Worm (Caenorhabditis elegans) whole organism, mixed stage, embryonic: ENCODE measurements around the gene ttr-7.
A peak's percentile ranks its signal among the peaks of the same experiment; 100 is the strongest.

Source experiments
- M03D4.4 ChIP-seq: sonication (generic microtip); optimal IDR thresholded peaks from 2 replicates; lab custom pipeline; 2017; ENCODE audit warnings: mild to moderate bottlenecking, missing genetic modification characterization, missing compliant biosample characterization
- bed-3 ChIP-seq: fragments of 200-800 bp; sonication (Bioruptor generic); optimal IDR thresholded peaks from 3 replicates; lab custom pipeline; 2018; ENCODE audit warnings: mild to moderate bottlenecking, missing genetic modification characterization, moderate library complexity, missing compliant biosample characterization
- ceh-39 ChIP-seq: fragments of 150-350 bp; optimal IDR thresholded peaks from 2 replicates; lab custom pipeline; 2014; ENCODE audit warnings: missing biosample characterization, missing genetic modification characterization
- ceh-43 ChIP-seq: fragments of 200-800 bp; sonication (Bioruptor generic); optimal IDR thresholded peaks from 2 replicates; lab custom pipeline; 2018; ENCODE audit warnings: mild to moderate bottlenecking, missing genetic modification characterization, moderate library complexity, missing compliant biosample characterization
- ceh-83 ChIP-seq: fragments of 200-800 bp; sonication (Bioruptor generic); optimal IDR thresholded peaks from 2 replicates; lab custom pipeline; 2018; ENCODE audit warnings: mild to moderate bottlenecking, missing genetic modification characterization, missing compliant biosample characterization
- cnd-1 ChIP-seq: fragments of 200-800 bp; sonication (Bioruptor generic); optimal IDR thresholded peaks from 2 replicates; lab custom pipeline; 2018; ENCODE audit warnings: mild to moderate bottlenecking, missing genetic modification characterization, missing compliant biosample characterization
- drap-1 ChIP-seq: fragments of 200-800 bp; sonication (Bioruptor generic); optimal IDR thresholded peaks from 3 replicates; lab custom pipeline; 2018; ENCODE audit warnings: mild to moderate bottlenecking, missing genetic modification characterization, missing compliant biosample characterization
- elt-3 ChIP-seq: fragments of 150-350 bp; optimal IDR thresholded peaks from 2 replicates; lab custom pipeline; 2014; ENCODE audit warnings: missing biosample characterization, missing genetic modification characterization
- flh-1 ChIP-seq: fragments of 200-800 bp; sonication (Bioruptor generic); optimal IDR thresholded peaks from 2 replicates; lab custom pipeline; 2018; ENCODE audit warnings: mild to moderate bottlenecking, missing genetic modification characterization, moderate library complexity, missing compliant biosample characterization
- ham-2 ChIP-seq: fragments of 200-800 bp; sonication (Bioruptor generic); optimal IDR thresholded peaks from 2 replicates; lab custom pipeline; 2018; ENCODE audit warnings: mild to moderate bottlenecking, missing genetic modification characterization, missing compliant biosample characterization
- hlh-1 ChIP-seq: fragments of 150-350 bp; optimal IDR thresholded peaks from 2 replicates; lab custom pipeline; 2014; ENCODE audit warnings: missing biosample characterization, missing genetic modification reagents, missing genetic modification characterization
- lin-13 ChIP-seq: fragments of 150-350 bp; optimal IDR thresholded peaks from 2 replicates; lab custom pipeline; 2014; ENCODE audit warnings: missing biosample characterization, missing genetic modification characterization
- lin-32 ChIP-seq: fragments of 200-800 bp; sonication (Bioruptor generic); optimal IDR thresholded peaks from 2 replicates; lab custom pipeline; 2018; ENCODE audit warnings: mild to moderate bottlenecking, missing genetic modification characterization, missing compliant biosample characterization
- lsy-2 ChIP-seq: fragments of 150-350 bp; optimal IDR thresholded peaks from 2 replicates; lab custom pipeline; 2014; ENCODE audit warnings: missing biosample characterization, missing genetic modification characterization
- mab-5 ChIP-seq: fragments of 150-350 bp; optimal IDR thresholded peaks from 2 replicates; lab custom pipeline; 2014; ENCODE audit warnings: missing biosample characterization, missing genetic modification characterization
- mls-2 ChIP-seq: sonication (generic microtip); optimal IDR thresholded peaks from 2 replicates; lab custom pipeline; 2016; ENCODE audit warnings: mild to moderate bottlenecking, missing genetic modification characterization, moderate library complexity, missing compliant biosample characterization
- nhr-12 ChIP-seq: fragments of 150-350 bp; optimal IDR thresholded peaks from 2 replicates; lab custom pipeline; 2014; ENCODE audit warnings: missing biosample characterization, missing genetic modification characterization
- nhr-237 ChIP-seq: fragments of 150-350 bp; optimal IDR thresholded peaks from 2 replicates; lab custom pipeline; 2014; ENCODE audit warnings: missing biosample characterization, missing genetic modification characterization
- nhr-28 ChIP-seq: fragments of 150-350 bp; optimal IDR thresholded peaks from 2 replicates; lab custom pipeline; 2014; ENCODE audit warnings: missing biosample characterization, missing genetic modification characterization
- pha-4 ChIP-seq: fragments of 150-350 bp; optimal IDR thresholded peaks from 2 replicates; lab custom pipeline; 2018; ENCODE audit warnings: missing biosample characterization, missing genetic modification reagents, missing genetic modification characterization
- sem-2 ChIP-seq: fragments of 200-800 bp; sonication (Bioruptor generic); optimal IDR thresholded peaks from 2 replicates; lab custom pipeline; 2018; ENCODE audit warnings: mild to moderate bottlenecking, missing genetic modification characterization, missing compliant biosample characterization
- snpc-4 ChIP-seq: fragments of 150-350 bp; optimal IDR thresholded peaks from 2 replicates; lab custom pipeline; 2014; ENCODE audit warnings: missing biosample characterization, missing genetic modification characterization
- unc-39 ChIP-seq: fragments of 150-350 bp; optimal IDR thresholded peaks from 2 replicates; lab custom pipeline; 2014; ENCODE audit warnings: missing biosample characterization, missing genetic modification characterization
- unc-62 ChIP-seq: fragments of 150-350 bp; optimal IDR thresholded peaks from 2 replicates; lab custom pipeline; 2014; ENCODE audit warnings: missing biosample characterization, missing genetic modification reagents, missing genetic modification characterization
- ztf-11 ChIP-seq: fragments of 150-350 bp; optimal IDR thresholded peaks from 2 replicates; lab custom pipeline; 2014; ENCODE audit warnings: missing biosample characterization, missing genetic modification characterization

The ttr-7 gene

ce11 chrIII:649935-650334, 44.1 kb downstream of the ttr-7 start:
- no peak for TF ChIP-seq mab-5 (tag; lab: Kevin White, UChicago)
- no peak for TF ChIP-seq mls-2 (tag; lab: Kevin White, UChicago)

DNA sequence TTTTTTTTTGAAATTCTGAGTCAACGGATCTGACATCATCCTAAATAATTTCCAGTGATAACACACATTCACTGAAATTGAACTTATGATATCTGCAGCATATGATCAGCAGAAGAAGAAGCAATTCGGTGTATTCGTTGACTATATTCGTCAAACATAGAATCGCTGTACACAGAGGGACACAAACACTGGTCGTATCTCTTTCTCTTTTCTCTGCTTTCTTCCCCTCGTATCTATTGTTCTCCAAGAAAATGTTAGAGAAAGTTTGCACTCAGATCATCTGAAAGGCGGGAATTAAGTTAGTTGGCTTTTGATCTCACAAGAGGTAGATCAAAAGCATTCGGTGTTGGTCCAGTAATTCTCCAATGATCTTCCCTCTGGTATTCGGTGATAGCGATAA, 44.7 kb downstream of the ttr-7 start:
- TF ChIP-seq lin-13 (no peak), ceh-43 (GFP tag; lab: Kevin White, UChicago) (no peak), lin-32 (GFP tag; lab: Kevin White, UChicago) (no peak)

DNA sequence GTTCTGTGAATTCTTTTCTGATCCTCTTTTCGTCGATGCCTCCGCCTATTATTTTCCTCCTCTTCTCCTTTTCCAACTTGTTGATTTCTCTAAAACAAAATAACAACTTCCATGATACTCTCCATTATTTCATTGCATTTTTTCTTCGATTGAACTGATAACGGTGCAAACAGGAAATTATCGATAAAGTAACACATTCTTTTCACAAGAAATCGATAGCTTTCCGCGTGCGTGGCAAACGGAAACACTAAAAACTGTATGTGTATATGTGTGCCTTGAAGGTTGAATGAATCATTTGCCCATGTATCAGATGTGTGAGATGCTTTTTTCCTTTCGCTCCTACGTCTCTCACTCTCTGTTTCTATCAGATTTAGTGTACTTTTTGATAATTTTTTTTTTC, 45.8 kb downstream of the ttr-7 start:
- no peak for TF ChIP-seq pha-4
- TF ChIP-seq sem-2 (GFP tag; lab: Kevin White, UChicago) = no peak
- TF ChIP-seq flh-1 (GFP tag; lab: Kevin White, UChicago) = no peak
- TF ChIP-seq hlh-1 = no peak
- TF ChIP-seq nhr-237 = no peak
- TF ChIP-seq snpc-4 = no peak
- no peak for TF ChIP-seq ceh-39
- TF ChIP-seq unc-39 = no peak
- no peak for TF ChIP-seq drap-1
- TF ChIP-seq nhr-28 (tag; lab: Kevin White, UChicago) = no peak
- TF ChIP-seq nhr-12 (tag; lab: Kevin White, UChicago) = no peak
- no peak for TF ChIP-seq lsy-2
- no peak for TF ChIP-seq unc-62 (GFP tag; lab: Kevin White, UChicago)
- no peak for TF ChIP-seq ceh-83 (GFP tag; lab: Kevin White, UChicago)
- TF ChIP-seq lin-32 (GFP tag; lab: Kevin White, UChicago) = no peak
- TF ChIP-seq M03D4.4 (tag; lab: Kevin White, UChicago) = no peak
- no peak for TF ChIP-seq elt-3
- no peak for TF ChIP-seq cnd-1 (tag; lab: Kevin White, UChicago)
- no peak for TF ChIP-seq ztf-11
- TF ChIP-seq lin-13 = no peak

DNA sequence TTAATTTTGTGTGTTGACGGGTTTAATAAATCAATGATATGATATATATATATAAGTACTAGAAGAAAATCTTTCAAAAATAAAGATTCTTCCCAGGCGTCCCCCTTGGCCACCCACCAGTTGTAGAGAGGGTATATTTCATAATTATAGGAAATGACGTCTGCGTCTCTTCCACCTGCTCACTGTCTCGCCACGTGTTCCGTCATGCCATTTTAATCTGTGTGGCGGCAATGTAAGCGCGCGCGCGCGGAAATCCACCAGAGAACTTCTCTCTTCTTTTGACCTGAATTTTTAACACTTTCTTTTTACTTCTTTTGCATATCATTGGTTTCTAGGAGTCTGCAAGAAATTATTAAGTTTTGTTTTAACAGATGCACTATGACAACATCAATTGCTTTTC, 48.6 kb downstream of the ttr-7 start:
- TF ChIP-seq bed-3 (no peak), ham-2 (peak; percentile 54), mls-2 (tag; lab: Kevin White, UChicago) (peak; percentile 16), sem-2 (GFP tag; lab: Kevin White, UChicago) (no peak)
